Fruit fly (Drosophila melanogaster): ENCODE data around the gene CG14535.

- TF ChIP-seq usp (GFP tag; optimal IDR thresholded peaks at IDR 0.05), result no peak
- no peak for TF ChIP-seq CG8478 (optimal IDR thresholded peaks at IDR 0.05)
- no peak for TF ChIP-seq Dll (optimal IDR thresholded peaks at IDR 0.05)
- TF ChIP-seq pan (optimal IDR thresholded peaks at IDR 0.05), result no peak
- no peak for TF ChIP-seq EcR (GFP tag; optimal IDR thresholded peaks at IDR 0.05)
Measured at dm6 chr2L:7860739-7861138, 5.5 kb upstream of the CG14535 start, which contains the start of gene TwdlE.
